Worm (Caenorhabditis elegans) whole organism, midembryonic: ENCODE results near the gene H03E18.1.

Experiments
- T22C8.4 ChIP-seq: fragments of 200-800 bp; sonication (Bioruptor generic); IDR thresholded peaks from 2 replicates; pipeline ENCODE4 v1.3.6; 2022; ENCODE audit warnings: missing genetic modification characterization, missing compliant biosample characterization
- cog-1 ChIP-seq: sonication (generic microtip); optimal IDR thresholded peaks from 2 replicates; lab custom pipeline; 2016; ENCODE audit warnings: missing genetic modification characterization, missing compliant biosample characterization
- flt-1 ChIP-seq: fragments of 200-800 bp; sonication (Bioruptor generic); IDR thresholded peaks from 2 replicates; pipeline ENCODE4 v1.3.6; 2022; ENCODE audit warnings: missing genetic modification characterization, missing compliant biosample characterization
- klf-2 ChIP-seq: fragments of 200-800 bp; sonication (Bioruptor generic); conservative IDR thresholded peaks from 2 replicates; pipeline ENCODE4 v1.3.6; 2022; ENCODE audit warnings: missing genetic modification reagents, missing genetic modification characterization, missing compliant biosample characterization
- med-1 ChIP-seq: sonication (generic microtip); optimal IDR thresholded peaks from 2 replicates; lab custom pipeline; 2017; ENCODE audit warnings: missing genetic modification characterization, mild to moderate bottlenecking, missing compliant biosample characterization, antibody characterized with exemption, missing genetic modification reagents; ENCODE audit not compliant: insufficient read depth
- ref-1 ChIP-seq: fragments of 200-800 bp; sonication (Bioruptor generic); conservative IDR thresholded peaks from 2 replicates; pipeline ENCODE4 v1.3.6; 2022; ENCODE audit warnings: missing genetic modification reagents, missing genetic modification characterization, missing compliant biosample characterization
- tab-1 ChIP-seq: fragments of 200-800 bp; sonication (Bioruptor generic); IDR thresholded peaks from 2 replicates; pipeline ENCODE4 v1.3.6; 2022; ENCODE audit warnings: missing genetic modification characterization, missing compliant biosample characterization
- ztf-23 ChIP-seq: fragments of 200-800 bp; sonication (Bioruptor generic); IDR thresholded peaks from 2 replicates; pipeline ENCODE4 v1.3.6; 2022; ENCODE audit warnings: missing genetic modification reagents, missing genetic modification characterization, missing compliant biosample characterization
- ztf-29 ChIP-seq: fragments of 200-800 bp; sonication (Bioruptor generic); IDR thresholded peaks from 2 replicates; pipeline ENCODE4 v1.3.6; 2022; ENCODE audit warnings: missing genetic modification reagents, missing genetic modification characterization, missing compliant biosample characterization

The H03E18.1 gene

ce11 chrX:8495005-8495404 lies 12.7 kb upstream of the H03E18.1 start, which contains the start of gene T01B10.5:
TSS of gene T01B10.5 (plus strand) at chrX:8495305.
- TF ChIP-seq ztf-29 (GFP tag; lab: Robert Waterston, UW) (no peak), cog-1 (tag; lab: Kevin White, UChicago) (no peak), ztf-23 (no peak), klf-2 (GFP tag; lab: Robert Waterston, UW) (no peak), tab-1 (GFP tag; lab: Robert Waterston, UW) (no peak), ref-1 (GFP tag; lab: Robert Waterston, UW) (no peak), flt-1 (GFP tag; lab: Robert Waterston, UW) (no peak), med-1 (GFP tag; lab: Kevin White, UChicago) (no peak), T22C8.4 (GFP tag; lab: Robert Waterston, UW) (no peak)

ce11 chrX:8499721-8500120 lies 8.0 kb upstream of the H03E18.1 start, which contains the start of gene grd-14:
TSS of gene grd-14 (plus strand) at chrX:8500021.
- TF ChIP-seq ztf-23 (0 out of 2 replicates have a peak, but pooled peaks have one; percentile 9), ztf-29 (GFP tag; lab: Robert Waterston, UW) (no peak)

- no peak for TF ChIP-seq T22C8.4 (GFP tag; lab: Robert Waterston, UW)
- no peak for TF ChIP-seq cog-1 (tag; lab: Kevin White, UChicago)
These were observed 6.8 kb upstream of the H03E18.1 start, which contains the start of gene grd-4 for ce11 chrX:8500922-8501321. TSS of gene grd-4 (plus strand) at chrX:8501222.

ce11 chrX:8504207-8504606 lies 3.5 kb upstream of the H03E18.1 start:
- TF ChIP-seq tab-1 (GFP tag; lab: Robert Waterston, UW) (no peak), cog-1 (tag; lab: Kevin White, UChicago) (no peak), klf-2 (GFP tag; lab: Robert Waterston, UW) (no peak), ztf-23 (no peak), T22C8.4 (GFP tag; lab: Robert Waterston, UW) (no peak), flt-1 (GFP tag; lab: Robert Waterston, UW) (no peak), ztf-29 (GFP tag; lab: Robert Waterston, UW) (no peak), med-1 (GFP tag; lab: Kevin White, UChicago) (no peak), ref-1 (GFP tag; lab: Robert Waterston, UW) (no peak)

ce11 chrX:8507053-8507452 lies 623 bp upstream of the H03E18.1 start:
- TF ChIP-seq ztf-29 (GFP tag; lab: Robert Waterston, UW) (no peak), tab-1 (GFP tag; lab: Robert Waterston, UW) (no peak), ztf-23 (no peak), cog-1 (tag; lab: Kevin White, UChicago) (no peak), flt-1 (GFP tag; lab: Robert Waterston, UW) (no peak), med-1 (GFP tag; lab: Kevin White, UChicago) (no peak), klf-2 (GFP tag; lab: Robert Waterston, UW) (no peak), ref-1 (GFP tag; lab: Robert Waterston, UW) (no peak), T22C8.4 (GFP tag; lab: Robert Waterston, UW) (no peak)

- TF ChIP-seq klf-2 (GFP tag; lab: Robert Waterston, UW) (no peak), med-1 (GFP tag; lab: Kevin White, UChicago) (no peak), ref-1 (GFP tag; lab: Robert Waterston, UW) (no peak), T22C8.4 (GFP tag; lab: Robert Waterston, UW) (no peak), cog-1 (tag; lab: Kevin White, UChicago) (no peak), flt-1 (GFP tag; lab: Robert Waterston, UW) (no peak), ztf-29 (GFP tag; lab: Robert Waterston, UW) (no peak), ztf-23 (no peak), tab-1 (GFP tag; lab: Robert Waterston, UW) (no peak)
These were observed 1.4 kb downstream of the H03E18.1 start for ce11 chrX:8509088-8509487.

- TF ChIP-seq klf-2 (GFP tag; lab: Robert Waterston, UW) (no peak), med-1 (GFP tag; lab: Kevin White, UChicago) (no peak), flt-1 (GFP tag; lab: Robert Waterston, UW) (no peak), T22C8.4 (GFP tag; lab: Robert Waterston, UW) (no peak), ztf-23 (no peak), ref-1 (GFP tag; lab: Robert Waterston, UW) (no peak), cog-1 (tag; lab: Kevin White, UChicago) (no peak), ztf-29 (GFP tag; lab: Robert Waterston, UW) (no peak), tab-1 (GFP tag; lab: Robert Waterston, UW) (no peak)
These were observed 12.7 kb downstream of the H03E18.1 start, which contains the start of gene H03E18.2 for ce11 chrX:8520402-8520801. TSS of gene H03E18.2 (minus strand) at chrX:8520502.

ce11 chrX:8521614-8522013 lies 13.9 kb downstream of the H03E18.1 start, which contains the start of gene C03G5.14:
TSS of gene C03G5.14 (plus strand) at chrX:8521914.
- TF ChIP-seq tab-1 (GFP tag; lab: Robert Waterston, UW) = no peak

- no peak for TF ChIP-seq T22C8.4 (GFP tag; lab: Robert Waterston, UW)
- TF ChIP-seq ref-1 (GFP tag; lab: Robert Waterston, UW) = no peak
- TF ChIP-seq ztf-23 = no peak
- no peak for TF ChIP-seq tab-1 (GFP tag; lab: Robert Waterston, UW)
- no peak for TF ChIP-seq cog-1 (tag; lab: Kevin White, UChicago)
- TF ChIP-seq med-1 (GFP tag; lab: Kevin White, UChicago) = no peak
- TF ChIP-seq flt-1 (GFP tag; lab: Robert Waterston, UW) = no peak
- TF ChIP-seq klf-2 (GFP tag; lab: Robert Waterston, UW) = no peak
- TF ChIP-seq ztf-29 (GFP tag; lab: Robert Waterston, UW) = no peak
These were observed 15.3 kb downstream of the H03E18.1 start for ce11 chrX:8523000-8523399.

- TF ChIP-seq klf-2 (GFP tag; lab: Robert Waterston, UW) (no peak), ref-1 (GFP tag; lab: Robert Waterston, UW) (no peak), T22C8.4 (GFP tag; lab: Robert Waterston, UW) (no peak), tab-1 (GFP tag; lab: Robert Waterston, UW) (no peak), flt-1 (GFP tag; lab: Robert Waterston, UW) (no peak), med-1 (GFP tag; lab: Kevin White, UChicago) (no peak), cog-1 (tag; lab: Kevin White, UChicago) (no peak), ztf-29 (GFP tag; lab: Robert Waterston, UW) (no peak), ztf-23 (no peak)
These were observed 20.3 kb downstream of the H03E18.1 start, which contains the start of gene flp-5 for ce11 chrX:8527950-8528349. TSS of gene flp-5 (plus strand) at chrX:8528250.
